Worm (Caenorhabditis elegans) whole organism, L4 larva: Measurements from ENCODE around the gene ceh-27.

ENCODE experiments used
- D1046.2 ChIP-seq: fragments of 200-800 bp; sonication (Bioruptor generic); IDR thresholded peaks from 2 replicates; pipeline ENCODE4 v1.3.6; 2022; ENCODE audit warnings: missing genetic modification characterization, missing compliant biosample characterization
- R02D3.7 ChIP-seq: fragments of 150-350 bp; sonication (generic microtip); optimal IDR thresholded peaks from 3 replicates; lab custom pipeline; 2014; ENCODE audit warnings: missing biosample characterization, missing genetic modification characterization
- T20F7.1 ChIP-seq: fragments of 200-800 bp; sonication (Bioruptor generic); optimal IDR thresholded peaks from 2 replicates; lab custom pipeline; 2018; ENCODE audit warnings: mild to moderate bottlenecking, missing genetic modification characterization, missing compliant biosample characterization
- ZK546.5 ChIP-seq, 2 experiments: sonication (generic microtip); optimal IDR thresholded peaks; 2 replicates each; lab custom pipeline; 2017; ENCODE audit warnings: missing biosample characterization in 2 of 2, missing genetic modification characterization in 2 of 2
- aly-2 ChIP-seq: sonication (generic microtip); optimal IDR thresholded peaks from 2 replicates; lab custom pipeline; 2018; ENCODE audit warnings: missing biosample characterization, missing genetic modification characterization
- attf-4 ChIP-seq: sonication (generic microtip); optimal IDR thresholded peaks from 3 replicates; lab custom pipeline; 2017; ENCODE audit warnings: missing biosample characterization, missing genetic modification characterization
- ceh-28 ChIP-seq: fragments of 150-350 bp; optimal IDR thresholded peaks from 2 replicates; lab custom pipeline; 2014; ENCODE audit warnings: missing biosample characterization, missing genetic modification reagents, missing genetic modification characterization
- ceh-44 ChIP-seq: fragments of 200-800 bp; sonication (Bioruptor generic); IDR thresholded peaks from 2 replicates; pipeline ENCODE4 v1.3.6; 2022; ENCODE audit warnings: missing genetic modification reagents, missing genetic modification characterization, missing compliant biosample characterization
- ceh-82 ChIP-seq: sonication (generic microtip); optimal IDR thresholded peaks from 2 replicates; lab custom pipeline; 2017; ENCODE audit warnings: missing biosample characterization, missing genetic modification characterization
- daf-16 ChIP-seq, 3 experiments: sonication (generic microtip); optimal IDR thresholded peaks; 2 replicates each; lab custom pipeline; 2016 to 2017; ENCODE audit warnings: missing genetic modification characterization in 3 of 3, missing genetic modification reagents in 3 of 3, mild to moderate bottlenecking in 2 of 3, missing compliant biosample characterization in 2 of 3, missing biosample characterization in 1 of 3, moderate library complexity in 1 of 3
- dmd-6 ChIP-seq: fragments of 200-800 bp; sonication (Bioruptor generic); IDR thresholded peaks from 2 replicates; pipeline ENCODE4 v1.3.6; 2022; ENCODE audit warnings: missing genetic modification reagents, missing genetic modification characterization, missing compliant biosample characterization
- dve-1 ChIP-seq: sonication (generic microtip); optimal IDR thresholded peaks from 2 replicates; lab custom pipeline; 2017; ENCODE audit warnings: antibody characterized with exemption, mild to moderate bottlenecking, missing genetic modification characterization, missing compliant biosample characterization; ENCODE audit not compliant: insufficient read depth
- egl-27 ChIP-seq: sonication (generic microtip); optimal IDR thresholded peaks from 3 replicates; lab custom pipeline; 2017; ENCODE audit warnings: missing biosample characterization, missing genetic modification reagents, missing genetic modification characterization
- fos-1 ChIP-seq: fragments of 150-350 bp; optimal IDR thresholded peaks from 2 replicates; lab custom pipeline; 2014; ENCODE audit warnings: missing biosample characterization, missing genetic modification characterization
- hif-1 ChIP-seq, 2 experiments: sonication (generic microtip); optimal IDR thresholded peaks; 2 replicates each; lab custom pipeline; 2016 to 2017; ENCODE audit warnings: missing compliant biosample characterization in 2 of 2, missing genetic modification characterization in 2 of 2, missing genetic modification reagents in 2 of 2, missing genotype in 2 of 2, mild to moderate bottlenecking in 1 of 2
- hlh-11 ChIP-seq: fragments of 200-800 bp; sonication (Bioruptor generic); optimal IDR thresholded peaks from 2 replicates; lab custom pipeline; 2018; ENCODE audit warnings: mild to moderate bottlenecking, missing genetic modification characterization, missing compliant biosample characterization
- lim-7 ChIP-seq: fragments of 200-800 bp; sonication (Bioruptor generic); IDR thresholded peaks from 2 replicates; pipeline ENCODE4 v1.3.6; 2022; ENCODE audit warnings: missing genetic modification characterization, missing compliant biosample characterization
- lin-1 ChIP-seq: fragments of 200-800 bp; sonication (Bioruptor generic); IDR thresholded peaks from 2 replicates; pipeline ENCODE4 v1.3.6; 2022; ENCODE audit warnings: missing genetic modification reagents, missing genetic modification characterization, missing compliant biosample characterization
- lin-29 ChIP-seq: fragments of 200-800 bp; sonication (Bioruptor generic); IDR thresholded peaks from 2 replicates; pipeline ENCODE4 v1.3.6; 2022; ENCODE audit warnings: missing genetic modification reagents, missing genetic modification characterization, missing compliant biosample characterization
- lin-38 ChIP-seq: fragments of 200-800 bp; sonication (Bioruptor generic); IDR thresholded peaks from 2 replicates; pipeline ENCODE4 v1.3.6; 2022; ENCODE audit warnings: missing genetic modification reagents, missing genetic modification characterization, missing compliant biosample characterization
- lir-3 ChIP-seq: sonication (generic microtip); optimal IDR thresholded peaks from 2 replicates; lab custom pipeline; 2016; ENCODE audit warnings: mild to moderate bottlenecking, missing genetic modification characterization, missing compliant biosample characterization
- lsy-2 ChIP-seq, 2 experiments: fragments of 150-350 bp in 1 of 2; sonication (generic microtip) in 1 of 2; optimal IDR thresholded peaks; 2 replicates each; lab custom pipeline; 2014 to 2017; ENCODE audit warnings: missing biosample characterization in 2 of 2, missing genetic modification characterization in 2 of 2
- madf-5 ChIP-seq, 2 experiments: fragments of 200-800 bp; sonication (Bioruptor generic); IDR thresholded peaks; 2 replicates each; pipeline ENCODE4 v1.3.6; 2022; ENCODE audit warnings: missing compliant biosample characterization in 2 of 2, missing genetic modification characterization in 2 of 2
- mxl-2 ChIP-seq: fragments of 200-800 bp; sonication (Bioruptor generic); conservative IDR thresholded peaks from 2 replicates; pipeline ENCODE4 v1.3.6; 2022; ENCODE audit warnings: missing genetic modification reagents, missing genetic modification characterization, missing compliant biosample characterization
- nhr-10 ChIP-seq: fragments of 150-350 bp; optimal IDR thresholded peaks from 2 replicates; lab custom pipeline; 2014; ENCODE audit warnings: missing biosample characterization, missing genetic modification characterization
- nhr-102 ChIP-seq: sonication (generic microtip); optimal IDR thresholded peaks from 2 replicates; lab custom pipeline; 2016; ENCODE audit warnings: mild to moderate bottlenecking, missing genetic modification characterization, moderate library complexity, missing compliant biosample characterization
- nhr-11 ChIP-seq: fragments of 150-350 bp; optimal IDR thresholded peaks from 2 replicates; lab custom pipeline; 2014; ENCODE audit warnings: missing biosample characterization, missing genetic modification characterization
- nhr-111 ChIP-seq: fragments of 200-800 bp; sonication (Bioruptor generic); optimal IDR thresholded peaks from 2 replicates; lab custom pipeline; 2018; ENCODE audit warnings: mild to moderate bottlenecking, missing genetic modification characterization, missing compliant biosample characterization
- nhr-237 ChIP-seq: sonication (generic microtip); optimal IDR thresholded peaks from 2 replicates; lab custom pipeline; 2017; ENCODE audit warnings: missing biosample characterization, missing genetic modification characterization
- nhr-25 ChIP-seq: sonication (generic microtip); optimal IDR thresholded peaks from 2 replicates; lab custom pipeline; 2017; ENCODE audit warnings: missing genetic modification characterization, mild to moderate bottlenecking, missing compliant biosample characterization, antibody characterized with exemption, moderate library complexity, borderline replicate concordance; ENCODE audit not compliant: insufficient read depth
- nhr-28 ChIP-seq: fragments of 150-350 bp; optimal IDR thresholded peaks from 2 replicates; lab custom pipeline; 2014; ENCODE audit warnings: missing biosample characterization, missing genetic modification characterization
- nhr-42 ChIP-seq: fragments of 200-800 bp; sonication (Bioruptor generic); IDR thresholded peaks from 2 replicates; pipeline ENCODE4 v1.3.6; 2022; ENCODE audit warnings: missing genetic modification characterization, missing compliant biosample characterization
- nhr-77 ChIP-seq: fragments of 150-350 bp; optimal IDR thresholded peaks from 2 replicates; lab custom pipeline; 2014; ENCODE audit warnings: missing biosample characterization, missing genetic modification characterization
- pha-4 ChIP-seq, 2 experiments: fragments of 150-350 bp in 1 of 2; fragments of 200-800 bp in 1 of 2; sonication (Bioruptor generic) in 1 of 2; IDR thresholded peaks in 1 of 2; optimal IDR thresholded peaks in 1 of 2; 2 replicates each; pipeline versions ENCODE4 v1.3.6 to Lab custom; 2014 to 2022; ENCODE audit warnings: missing genetic modification characterization in 2 of 2, missing genetic modification reagents in 2 of 2, missing biosample characterization in 1 of 2, missing compliant biosample characterization in 1 of 2
- php-3 ChIP-seq: fragments of 200-800 bp; sonication (Bioruptor generic); IDR thresholded peaks from 2 replicates; pipeline ENCODE4 v1.3.6; 2022; ENCODE audit warnings: missing genetic modification reagents, missing genetic modification characterization, missing compliant biosample characterization
- pqm-1 ChIP-seq: sonication (generic microtip); optimal IDR thresholded peaks from 2 replicates; lab custom pipeline; 2017; ENCODE audit warnings: missing biosample characterization, missing genetic modification characterization
- sdz-12 ChIP-seq: fragments of 200-800 bp; sonication (Bioruptor generic); optimal IDR thresholded peaks from 2 replicates; lab custom pipeline; 2018; ENCODE audit warnings: mild to moderate bottlenecking, missing genetic modification characterization, missing compliant biosample characterization
- skn-1 ChIP-seq: fragments of 150-350 bp; optimal IDR thresholded peaks from 2 replicates; lab custom pipeline; 2014; ENCODE audit warnings: missing biosample characterization, missing genetic modification characterization
- snpc-1.2 ChIP-seq: fragments of 200-800 bp; sonication (Bioruptor generic); IDR thresholded peaks from 2 replicates; pipeline ENCODE4 v1.3.6; 2022; ENCODE audit warnings: missing genetic modification reagents, missing genetic modification characterization, missing compliant biosample characterization
- snpc-4 ChIP-seq: fragments of 150-350 bp; optimal IDR thresholded peaks from 2 replicates; lab custom pipeline; 2014; ENCODE audit warnings: missing biosample characterization, missing genetic modification characterization
- spr-1 ChIP-seq: sonication (generic microtip); optimal IDR thresholded peaks from 2 replicates; lab custom pipeline; 2016; ENCODE audit warnings: mild to moderate bottlenecking, missing genetic modification characterization, missing compliant biosample characterization
- spr-3 ChIP-seq: fragments of 200-800 bp; sonication (Bioruptor generic); optimal IDR thresholded peaks from 2 replicates; lab custom pipeline; 2018; ENCODE audit warnings: mild to moderate bottlenecking, missing genetic modification characterization, missing compliant biosample characterization
- tag-97 ChIP-seq: fragments of 200-800 bp; sonication (Bioruptor generic); IDR thresholded peaks from 2 replicates; pipeline ENCODE4 v1.3.6; 2022; ENCODE audit warnings: missing genetic modification characterization, missing compliant biosample characterization
- unc-39 ChIP-seq: sonication (generic microtip); optimal IDR thresholded peaks from 2 replicates; lab custom pipeline; 2017; ENCODE audit warnings: missing biosample characterization, missing genetic modification characterization
- vab-7 ChIP-seq: fragments of 200-800 bp; sonication (Bioruptor generic); IDR thresholded peaks from 2 replicates; pipeline ENCODE4 v1.3.6; 2022; ENCODE audit warnings: missing genetic modification reagents, missing genetic modification characterization, missing compliant biosample characterization
- zag-1 ChIP-seq: fragments of 150-350 bp; optimal IDR thresholded peaks from 2 replicates; lab custom pipeline; 2014; ENCODE audit warnings: missing biosample characterization, missing genetic modification characterization
- zfp-2 ChIP-seq: sonication (generic microtip); optimal IDR thresholded peaks from 2 replicates; lab custom pipeline; 2016; ENCODE audit warnings: mild to moderate bottlenecking, missing genetic modification characterization, missing compliant biosample characterization
- zfp-3 ChIP-seq: fragments of 200-800 bp; sonication (Bioruptor generic); conservative IDR thresholded peaks from 2 replicates; pipeline ENCODE4 v1.3.6; 2022; ENCODE audit warnings: missing genetic modification reagents, missing genetic modification characterization, missing compliant biosample characterization
- zip-11 ChIP-seq: fragments of 200-800 bp; sonication (Bioruptor generic); IDR thresholded peaks from 2 replicates; pipeline ENCODE4 v1.3.6; 2022; ENCODE audit warnings: missing genetic modification characterization, missing compliant biosample characterization
- ztf-7 ChIP-seq: fragments of 150-350 bp; optimal IDR thresholded peaks from 2 replicates; lab custom pipeline; 2014; ENCODE audit warnings: missing biosample characterization, missing genetic modification characterization

ceh-27 gene

DNA sequence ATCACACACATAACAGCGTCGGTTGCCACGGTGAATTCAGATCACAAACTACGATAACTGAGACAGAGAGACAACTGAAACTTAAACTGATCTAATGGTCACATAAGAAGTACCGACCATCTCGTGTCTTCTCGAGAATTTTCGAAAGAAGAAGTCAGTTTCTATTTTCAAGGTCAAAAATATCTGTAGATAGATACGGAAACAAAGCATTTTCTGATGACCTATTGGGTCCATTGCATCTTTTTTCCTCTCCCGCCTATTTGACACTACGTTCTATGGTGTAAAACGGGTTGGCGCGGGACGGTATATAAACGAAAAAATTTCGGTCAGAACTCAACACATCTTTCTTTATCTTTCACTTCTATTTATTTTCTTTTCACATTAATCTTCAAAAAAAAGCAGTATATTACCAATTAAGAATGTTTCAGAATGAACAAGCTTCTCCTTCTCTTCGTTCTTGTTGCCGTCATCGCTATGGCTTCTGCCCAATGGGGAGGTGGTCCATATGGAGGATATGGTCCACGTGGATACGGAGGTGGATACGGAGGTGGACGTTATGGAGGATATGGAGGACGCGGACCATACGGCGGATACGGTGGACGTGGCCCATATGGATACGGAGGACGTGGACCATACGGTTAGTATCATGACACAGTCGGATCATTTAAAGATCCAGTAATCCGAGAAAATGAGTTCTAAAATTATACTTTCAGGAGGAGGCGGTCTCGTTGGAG is 48.8 kb downstream of the ceh-27 start, which contains the start of gene nlp-24 (continued):
- TF ChIP-seq lim-7 (GFP tag; lab: Robert Waterston, UW) (no peak), dmd-6 (GFP tag; lab: Robert Waterston, UW) (peak; percentile 45), spr-1 (tag; lab: Kevin White, UChicago) (no peak), php-3 (GFP tag; lab: Robert Waterston, UW) (no peak), lir-3 (no peak), nhr-77 (no peak), ceh-82 (tag; lab: Kevin White, UChicago) (no peak), nhr-42 (peak; percentile 37; the same call in 1 of the 2 replicates), pha-4 (GFP tag; IDR thresholded peaks at IDR 0.05; lab: Robert Waterston, UW) (no peak), pha-4 (tag; optimal IDR thresholded peaks at IDR 0.05; lab: Kevin White, UChicago) (no peak), vab-7 (GFP tag; lab: Robert Waterston, UW) (no peak), hif-1 (tag; optimal IDR thresholded peaks at IDR 0.05; lab: Kevin White, UChicago) (no peak), ceh-44 (no peak), aly-2 (tag; lab: Kevin White, UChicago) (no peak), lsy-2 (tag; optimal IDR thresholded peaks at IDR 0.05; lab: Kevin White, UChicago) (peak in 1 of 2 experiments; percentile 4), nhr-102 (no peak), nhr-237 (tag; lab: Kevin White, UChicago) (no peak), lin-29 (GFP tag; lab: Robert Waterston, UW) (no peak), spr-3 (GFP tag; lab: Kevin White, UChicago) (no peak), ZK546.5 (tag; optimal IDR thresholded peaks at IDR 0.05; lab: Kevin White, UChicago) (no peak), R02D3.7 (tag; lab: Kevin White, UChicago) (no peak), unc-39 (tag; lab: Kevin White, UChicago) (no peak), nhr-28 (peak; percentile 40), tag-97 (GFP tag; lab: Robert Waterston, UW) (no peak), nhr-10 (tag; lab: Kevin White, UChicago) (no peak), sdz-12 (GFP tag; lab: Kevin White, UChicago) (no peak), zag-1 (tag; lab: Kevin White, UChicago) (no peak), daf-16 (GFP tag; optimal IDR thresholded peaks at IDR 0.05; lab: Kevin White, UChicago) (no peak), daf-16 (tag; optimal IDR thresholded peaks at IDR 0.05; lab: Kevin White, UChicago) (no peak), hlh-11 (tag; lab: Kevin White, UChicago) (peak; percentile 22), snpc-1.2 (GFP tag; lab: Robert Waterston, UW) (no peak), dve-1 (tag; lab: Kevin White, UChicago) (peak; percentile 36), pqm-1 (no peak), madf-5 (GFP tag; IDR thresholded peaks at IDR 0.05; lab: Robert Waterston, UW) (no peak), mxl-2 (GFP tag; lab: Robert Waterston, UW) (no peak), attf-4 (no peak), ztf-7 (no peak), zfp-2 (no peak), T20F7.1 (GFP tag; lab: Kevin White, UChicago) (no peak), lin-1 (no peak; the same call in 1 of the 2 replicates), lin-38 (GFP tag; lab: Robert Waterston, UW) (no peak), snpc-4 (tag; lab: Kevin White, UChicago) (no peak), zfp-3 (no peak), fos-1 (tag; lab: Kevin White, UChicago) (no peak), egl-27 (tag; lab: Kevin White, UChicago) (no peak), zip-11 (GFP tag; lab: Robert Waterston, UW) (no peak), D1046.2 (no peak), nhr-111 (no peak), ceh-28 (tag; lab: Kevin White, UChicago) (no peak), nhr-11 (tag; lab: Kevin White, UChicago) (no peak), nhr-25 (tag; lab: Kevin White, UChicago) (peak; percentile 79), skn-1 (tag; lab: Kevin White, UChicago) (no peak)
